Worm (Caenorhabditis elegans) whole organism, L4 larva: ENCODE measurements around the gene K02E11.6.

Experiments
- ama-1 ChIP-seq: fragments of 150-350 bp; optimal IDR thresholded peaks from 2 replicates; lab custom pipeline; 2014; ENCODE audit warnings: inconsistent platforms, mixed read lengths
- ctbp-1 ChIP-seq: fragments of 200-800 bp; sonication (Bioruptor generic); IDR thresholded peaks from 2 replicates; pipeline ENCODE4 v1.3.6; 2022; ENCODE audit warnings: missing genetic modification reagents, missing genetic modification characterization, missing compliant biosample characterization
- daf-19 ChIP-seq: fragments of 200-800 bp; sonication (Bioruptor generic); conservative IDR thresholded peaks from 2 replicates; pipeline ENCODE4 v1.3.6; 2022; ENCODE audit warnings: missing genetic modification characterization, missing compliant biosample characterization
- dpl-1 ChIP-seq: fragments of 150-350 bp; optimal IDR thresholded peaks from 2 replicates; lab custom pipeline; 2014; ENCODE audit warnings: missing biosample characterization, missing genetic modification reagents, missing genetic modification characterization
- gei-8 ChIP-seq: fragments of 200-800 bp; sonication (Bioruptor generic); optimal IDR thresholded peaks from 2 replicates; lab custom pipeline; 2018; ENCODE audit warnings: mild to moderate bottlenecking, missing genetic modification characterization, missing compliant biosample characterization
- lin-15B ChIP-seq: fragments of 150-350 bp; sonication (generic microtip); optimal IDR thresholded peaks from 3 replicates; lab custom pipeline; 2014; ENCODE audit warnings: missing biosample characterization, missing genetic modification characterization
- nhr-111 ChIP-seq: fragments of 200-800 bp; sonication (Bioruptor generic); optimal IDR thresholded peaks from 2 replicates; lab custom pipeline; 2018; ENCODE audit warnings: mild to moderate bottlenecking, missing genetic modification characterization, missing compliant biosample characterization
- nhr-42 ChIP-seq: fragments of 200-800 bp; sonication (Bioruptor generic); IDR thresholded peaks from 2 replicates; pipeline ENCODE4 v1.3.6; 2022; ENCODE audit warnings: missing genetic modification characterization, missing compliant biosample characterization
- pha-4 ChIP-seq, 2 experiments: fragments of 150-350 bp in 1 of 2; fragments of 200-800 bp in 1 of 2; sonication (Bioruptor generic) in 1 of 2; IDR thresholded peaks in 1 of 2; optimal IDR thresholded peaks in 1 of 2; 2 replicates each; pipeline versions ENCODE4 v1.3.6 to Lab custom; 2014 to 2022; ENCODE audit warnings: missing genetic modification characterization in 2 of 2, missing genetic modification reagents in 2 of 2, missing biosample characterization in 1 of 2, missing compliant biosample characterization in 1 of 2
- skn-1 ChIP-seq: fragments of 150-350 bp; optimal IDR thresholded peaks from 2 replicates; lab custom pipeline; 2014; ENCODE audit warnings: missing biosample characterization, missing genetic modification characterization
- snpc-4 ChIP-seq: fragments of 150-350 bp; optimal IDR thresholded peaks from 2 replicates; lab custom pipeline; 2014; ENCODE audit warnings: missing biosample characterization, missing genetic modification characterization

ce11 chrV:14240694-14241201 is 7.9 kb upstream of the K02E11.6 start, which contains the start of gene K02E11.10:
- TF ChIP-seq skn-1 (tag; lab: Kevin White, UChicago): no peak
- no peak for TF ChIP-seq gei-8 (GFP tag; lab: Kevin White, UChicago)
- no peak for TF ChIP-seq lin-15B (tag; lab: Kevin White, UChicago)
- no peak for TF ChIP-seq dpl-1
- no peak for TF ChIP-seq snpc-4 (tag; lab: Kevin White, UChicago)
- TF ChIP-seq ama-1: no peak
- no peak; the same call in 1 of the 2 replicates for TF ChIP-seq pha-4 (GFP tag; IDR thresholded peaks at IDR 0.05; lab: Robert Waterston, UW)
- no peak for TF ChIP-seq pha-4 (tag; optimal IDR thresholded peaks at IDR 0.05; lab: Kevin White, UChicago)
- TF ChIP-seq nhr-42 (GFP tag; lab: Robert Waterston, UW): no peak
- TF ChIP-seq nhr-111 (GFP tag; lab: Kevin White, UChicago): no peak
- TF ChIP-seq daf-19 (GFP tag; lab: Robert Waterston, UW): no peak
- TF ChIP-seq ctbp-1: no peak
